Worm (Caenorhabditis elegans) whole organism, L4 larva: ENCODE measurements around the gene flcn-1.

Experiments used
- T20F7.1 ChIP-seq: fragments of 200-800 bp; sonication (Bioruptor generic); optimal IDR thresholded peaks from 2 replicates; lab custom pipeline; 2018; ENCODE audit warnings: mild to moderate bottlenecking, missing genetic modification characterization, missing compliant biosample characterization
- T26A8.4 ChIP-seq: fragments of 200-800 bp; sonication (Bioruptor generic); IDR thresholded peaks from 2 replicates; pipeline ENCODE4 v1.3.6; 2022; ENCODE audit warnings: missing genetic modification characterization, missing compliant biosample characterization
- Y48G9A.11 ChIP-seq: fragments of 200-800 bp; sonication (Bioruptor generic); IDR thresholded peaks from 2 replicates; pipeline ENCODE4 v1.3.6; 2022; ENCODE audit warnings: missing genetic modification reagents, missing genetic modification characterization, missing compliant biosample characterization
- ZK546.5 ChIP-seq, 2 experiments: sonication (generic microtip); optimal IDR thresholded peaks; 2 replicates each; lab custom pipeline; 2017; ENCODE audit warnings: missing biosample characterization in 2 of 2, missing genetic modification characterization in 2 of 2
- aha-1 ChIP-seq: fragments of 150-350 bp; peaks from one replicate; lab custom pipeline; 2014; ENCODE audit warnings: missing biosample characterization, missing genetic modification characterization
- arid-1 ChIP-seq: fragments of 200-800 bp; sonication (Bioruptor generic); conservative IDR thresholded peaks from 2 replicates; pipeline ENCODE4 v1.3.6; 2022; ENCODE audit warnings: missing genetic modification reagents, missing genetic modification characterization, missing compliant biosample characterization
- ceh-20 ChIP-seq: fragments of 200-800 bp; sonication (Bioruptor generic); IDR thresholded peaks from 2 replicates; pipeline ENCODE4 v1.3.6; 2022; ENCODE audit warnings: missing genetic modification reagents, missing genetic modification characterization, missing compliant biosample characterization
- ceh-32 ChIP-seq: sonication (generic microtip); optimal IDR thresholded peaks from 2 replicates; lab custom pipeline; 2016; ENCODE audit warnings: mild to moderate bottlenecking, missing genetic modification characterization, missing compliant biosample characterization; ENCODE audit not compliant: poor library complexity
- ceh-44 ChIP-seq: fragments of 200-800 bp; sonication (Bioruptor generic); IDR thresholded peaks from 2 replicates; pipeline ENCODE4 v1.3.6; 2022; ENCODE audit warnings: missing genetic modification reagents, missing genetic modification characterization, missing compliant biosample characterization
- ces-1 ChIP-seq: fragments of 150-350 bp; sonication (generic microtip); optimal IDR thresholded peaks from 4 replicates; lab custom pipeline; 2014; ENCODE audit warnings: missing biosample characterization, missing genetic modification reagents, missing genetic modification characterization
- ctbp-1 ChIP-seq: fragments of 200-800 bp; sonication (Bioruptor generic); IDR thresholded peaks from 2 replicates; pipeline ENCODE4 v1.3.6; 2022; ENCODE audit warnings: missing genetic modification reagents, missing genetic modification characterization, missing compliant biosample characterization
- daf-16 ChIP-seq, 3 experiments: sonication (generic microtip); optimal IDR thresholded peaks; 2 replicates each; lab custom pipeline; 2016 to 2017; ENCODE audit warnings: missing genetic modification characterization in 3 of 3, missing genetic modification reagents in 3 of 3, mild to moderate bottlenecking in 2 of 3, missing compliant biosample characterization in 2 of 3, missing biosample characterization in 1 of 3, moderate library complexity in 1 of 3
- daf-19 ChIP-seq: fragments of 200-800 bp; sonication (Bioruptor generic); conservative IDR thresholded peaks from 2 replicates; pipeline ENCODE4 v1.3.6; 2022; ENCODE audit warnings: missing genetic modification characterization, missing compliant biosample characterization
- daf-8 ChIP-seq: fragments of 200-800 bp; sonication (Bioruptor generic); IDR thresholded peaks from 2 replicates; pipeline ENCODE4 v1.3.6; 2022; ENCODE audit warnings: missing genetic modification characterization, missing compliant biosample characterization
- dmd-6 ChIP-seq: fragments of 200-800 bp; sonication (Bioruptor generic); IDR thresholded peaks from 2 replicates; pipeline ENCODE4 v1.3.6; 2022; ENCODE audit warnings: missing genetic modification reagents, missing genetic modification characterization, missing compliant biosample characterization
- dmd-9 ChIP-seq: fragments of 200-800 bp; sonication (Bioruptor generic); IDR thresholded peaks from 2 replicates; pipeline ENCODE4 v1.3.6; 2022; ENCODE audit warnings: missing genetic modification reagents, missing genetic modification characterization, missing compliant biosample characterization
- dpl-1 ChIP-seq: fragments of 150-350 bp; optimal IDR thresholded peaks from 2 replicates; lab custom pipeline; 2014; ENCODE audit warnings: missing biosample characterization, missing genetic modification reagents, missing genetic modification characterization
- hif-1 ChIP-seq, 2 experiments: sonication (generic microtip); optimal IDR thresholded peaks; 2 replicates each; lab custom pipeline; 2016 to 2017; ENCODE audit warnings: missing compliant biosample characterization in 2 of 2, missing genetic modification characterization in 2 of 2, missing genetic modification reagents in 2 of 2, missing genotype in 2 of 2, mild to moderate bottlenecking in 1 of 2
- hlh-11 ChIP-seq: fragments of 200-800 bp; sonication (Bioruptor generic); optimal IDR thresholded peaks from 2 replicates; lab custom pipeline; 2018; ENCODE audit warnings: mild to moderate bottlenecking, missing genetic modification characterization, missing compliant biosample characterization
- lin-1 ChIP-seq: fragments of 200-800 bp; sonication (Bioruptor generic); IDR thresholded peaks from 2 replicates; pipeline ENCODE4 v1.3.6; 2022; ENCODE audit warnings: missing genetic modification reagents, missing genetic modification characterization, missing compliant biosample characterization
- lin-15B ChIP-seq: fragments of 150-350 bp; sonication (generic microtip); optimal IDR thresholded peaks from 3 replicates; lab custom pipeline; 2014; ENCODE audit warnings: missing biosample characterization, missing genetic modification characterization
- lsy-2 ChIP-seq, 2 experiments: fragments of 150-350 bp in 1 of 2; sonication (generic microtip) in 1 of 2; optimal IDR thresholded peaks; 2 replicates each; lab custom pipeline; 2014 to 2017; ENCODE audit warnings: missing biosample characterization in 2 of 2, missing genetic modification characterization in 2 of 2
- madf-9 ChIP-seq: fragments of 200-800 bp; sonication (Bioruptor generic); conservative IDR thresholded peaks from 2 replicates; pipeline ENCODE4 v1.3.6; 2022; ENCODE audit warnings: missing genetic modification reagents, missing genetic modification characterization, missing compliant biosample characterization
- mes-2 ChIP-seq: sonication (generic microtip); optimal IDR thresholded peaks from 2 replicates; lab custom pipeline; 2016; ENCODE audit warnings: missing genotype, mild to moderate bottlenecking, missing genetic modification characterization, missing compliant biosample characterization; ENCODE audit not compliant: poor library complexity, severe bottlenecking
- mxl-3 ChIP-seq: fragments of 200-800 bp; sonication (Bioruptor generic); optimal IDR thresholded peaks from 2 replicates; lab custom pipeline; 2018; ENCODE audit warnings: mild to moderate bottlenecking, missing genetic modification characterization, missing compliant biosample characterization
- nhr-11 ChIP-seq: fragments of 150-350 bp; optimal IDR thresholded peaks from 2 replicates; lab custom pipeline; 2014; ENCODE audit warnings: missing biosample characterization, missing genetic modification characterization
- nhr-41 ChIP-seq: fragments of 200-800 bp; sonication (Bioruptor generic); IDR thresholded peaks from 2 replicates; pipeline ENCODE4 v1.3.6; 2022; ENCODE audit warnings: missing genetic modification reagents, missing genetic modification characterization, missing compliant biosample characterization
- nhr-48 ChIP-seq: sonication (generic microtip); optimal IDR thresholded peaks from 2 replicates; lab custom pipeline; 2016; ENCODE audit warnings: mild to moderate bottlenecking, missing genetic modification characterization, missing compliant biosample characterization
- nhr-76 ChIP-seq: fragments of 150-350 bp; optimal IDR thresholded peaks from 2 replicates; lab custom pipeline; 2014; ENCODE audit warnings: missing biosample characterization, missing genetic modification characterization
- nhr-77 ChIP-seq: fragments of 150-350 bp; optimal IDR thresholded peaks from 2 replicates; lab custom pipeline; 2014; ENCODE audit warnings: missing biosample characterization, missing genetic modification characterization
- pha-4 ChIP-seq, 2 experiments: fragments of 150-350 bp in 1 of 2; fragments of 200-800 bp in 1 of 2; sonication (Bioruptor generic) in 1 of 2; IDR thresholded peaks in 1 of 2; optimal IDR thresholded peaks in 1 of 2; 2 replicates each; pipeline versions ENCODE4 v1.3.6 to Lab custom; 2014 to 2022; ENCODE audit warnings: missing genetic modification characterization in 2 of 2, missing genetic modification reagents in 2 of 2, missing biosample characterization in 1 of 2, missing compliant biosample characterization in 1 of 2
- rbr-2 ChIP-seq: sonication (generic microtip); optimal IDR thresholded peaks from 2 replicates; lab custom pipeline; 2016; ENCODE audit warnings: missing genotype, missing genetic modification characterization, missing compliant biosample characterization
- saeg-2 ChIP-seq: fragments of 200-800 bp; sonication (Bioruptor generic); IDR thresholded peaks from 2 replicates; pipeline ENCODE4 v1.3.6; 2022; ENCODE audit warnings: missing genetic modification reagents, missing genetic modification characterization, missing compliant biosample characterization
- sdz-12 ChIP-seq: fragments of 200-800 bp; sonication (Bioruptor generic); optimal IDR thresholded peaks from 2 replicates; lab custom pipeline; 2018; ENCODE audit warnings: mild to moderate bottlenecking, missing genetic modification characterization, missing compliant biosample characterization
- set-16 ChIP-seq: fragments of 200-800 bp; sonication (Bioruptor generic); IDR thresholded peaks from 2 replicates; pipeline ENCODE4 v1.3.6; 2022; ENCODE audit warnings: missing genetic modification reagents, missing genetic modification characterization, missing compliant biosample characterization
- snpc-4 ChIP-seq: fragments of 150-350 bp; optimal IDR thresholded peaks from 2 replicates; lab custom pipeline; 2014; ENCODE audit warnings: missing biosample characterization, missing genetic modification characterization
- spr-1 ChIP-seq: sonication (generic microtip); optimal IDR thresholded peaks from 2 replicates; lab custom pipeline; 2016; ENCODE audit warnings: mild to moderate bottlenecking, missing genetic modification characterization, missing compliant biosample characterization
- tra-1 ChIP-seq: fragments of 200-800 bp; sonication (Bioruptor generic); IDR thresholded peaks from 2 replicates; pipeline ENCODE4 v1.3.6; 2022; ENCODE audit warnings: missing genetic modification reagents, missing genetic modification characterization, missing compliant biosample characterization
- unc-130 ChIP-seq: sonication (generic microtip); optimal IDR thresholded peaks from 2 replicates; lab custom pipeline; 2016; ENCODE audit warnings: missing genetic modification reagents, missing genetic modification characterization, missing compliant biosample characterization
- unc-39 ChIP-seq: sonication (generic microtip); optimal IDR thresholded peaks from 2 replicates; lab custom pipeline; 2017; ENCODE audit warnings: missing biosample characterization, missing genetic modification characterization
- unc-62 ChIP-seq, 3 experiments: fragments of 150-350 bp in 1 of 3; sonication (generic microtip); optimal IDR thresholded peaks in 2 of 3; peaks in 1 of 3; 1 replicate in 1 of 3; 2 replicates in 2 of 3; lab custom pipeline; 2014 to 2017; ENCODE audit warnings: missing biosample characterization in 3 of 3, missing genetic modification characterization in 3 of 3, missing genetic modification reagents in 3 of 3, missing genotype in 1 of 3
- vab-7 ChIP-seq: fragments of 200-800 bp; sonication (Bioruptor generic); IDR thresholded peaks from 2 replicates; pipeline ENCODE4 v1.3.6; 2022; ENCODE audit warnings: missing genetic modification reagents, missing genetic modification characterization, missing compliant biosample characterization
- zfp-2 ChIP-seq: sonication (generic microtip); optimal IDR thresholded peaks from 2 replicates; lab custom pipeline; 2016; ENCODE audit warnings: mild to moderate bottlenecking, missing genetic modification characterization, missing compliant biosample characterization
- zip-11 ChIP-seq: fragments of 200-800 bp; sonication (Bioruptor generic); IDR thresholded peaks from 2 replicates; pipeline ENCODE4 v1.3.6; 2022; ENCODE audit warnings: missing genetic modification characterization, missing compliant biosample characterization
- ztf-11 ChIP-seq: fragments of 150-350 bp; optimal IDR thresholded peaks from 2 replicates; lab custom pipeline; 2014; ENCODE audit warnings: missing biosample characterization, missing genetic modification characterization

flcn-1 gene

DNA sequence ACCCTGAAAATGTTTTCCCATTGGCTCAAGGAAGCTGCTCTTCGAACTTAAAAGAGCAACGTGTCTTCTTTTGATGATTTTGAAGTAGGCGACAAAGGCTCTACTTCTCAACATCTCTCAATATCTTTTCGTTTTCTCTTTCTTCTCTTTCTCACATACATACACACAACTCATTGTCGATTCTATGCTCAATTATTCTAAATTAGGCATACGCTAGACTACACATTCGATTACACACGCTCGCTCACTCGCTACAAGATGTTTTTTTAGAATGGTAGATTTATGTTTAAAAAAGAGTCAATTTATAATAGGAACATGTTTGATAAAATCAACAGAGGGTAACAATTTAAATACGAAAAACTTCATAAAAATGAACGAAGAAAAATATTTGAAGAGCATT, 13.0 kb downstream of the flcn-1 start:
- TF ChIP-seq lin-1 (GFP tag; lab: Robert Waterston, UW) (no peak), tra-1 (GFP tag; lab: Robert Waterston, UW) (no peak), set-16 (no peak), nhr-76 (tag; lab: Kevin White, UChicago) (no peak), ZK546.5 (tag; optimal IDR thresholded peaks at IDR 0.05; lab: Kevin White, UChicago) (no peak), zfp-2 (tag; lab: Kevin White, UChicago) (no peak), nhr-48 (tag; lab: Kevin White, UChicago) (no peak), lsy-2 (tag; optimal IDR thresholded peaks at IDR 0.05; lab: Kevin White, UChicago) (no peak), mxl-3 (no peak), Y48G9A.11 (GFP tag; lab: Robert Waterston, UW) (no peak), dpl-1 (no peak), nhr-77 (tag; lab: Kevin White, UChicago) (no peak), ceh-44 (GFP tag; lab: Robert Waterston, UW) (no peak), sdz-12 (GFP tag; lab: Kevin White, UChicago) (no peak), ceh-20 (GFP tag; lab: Robert Waterston, UW) (no peak), mes-2 (no peak), daf-19 (no peak)

- TF ChIP-seq saeg-2 (GFP tag; lab: Robert Waterston, UW) (no peak), aha-1 (tag; lab: Kevin White, UChicago) (peak; percentile 89), ctbp-1 (GFP tag; lab: Robert Waterston, UW) (peak; percentile 18; the same call in 1 of the 2 replicates), nhr-41 (GFP tag; lab: Robert Waterston, UW) (no peak), hlh-11 (peak; percentile 30), spr-1 (tag; lab: Kevin White, UChicago) (peak; percentile 16), ceh-32 (tag; lab: Kevin White, UChicago) (no peak), ZK546.5 (tag; optimal IDR thresholded peaks at IDR 0.05; lab: Kevin White, UChicago) (no peak), nhr-77 (tag; lab: Kevin White, UChicago) (peak; percentile 43), madf-9 (no peak), lin-15B (tag; lab: Kevin White, UChicago) (no peak), mxl-3 (no peak), T26A8.4 (GFP tag; lab: Robert Waterston, UW) (no peak), tra-1 (GFP tag; lab: Robert Waterston, UW) (no peak), lsy-2 (tag; optimal IDR thresholded peaks at IDR 0.05; lab: Kevin White, UChicago) (no peak), vab-7 (0 out of 2 replicates have a peak, but pooled peaks have one; percentile 37), zip-11 (GFP tag; lab: Robert Waterston, UW) (no peak), ceh-20 (GFP tag; lab: Robert Waterston, UW) (no peak), unc-62 (GFP tag; optimal IDR thresholded peaks at IDR 0.05 in 1 of 2; lab: Kevin White, UChicago) (peak in 1 of 2 experiments; percentile 33), unc-62 (tag; optimal IDR thresholded peaks at IDR 0.05; lab: Kevin White, UChicago) (no peak), T20F7.1 (peak; percentile 28), unc-130 (no peak), arid-1 (GFP tag; lab: Robert Waterston, UW) (no peak), daf-16 (GFP tag; optimal IDR thresholded peaks at IDR 0.05; lab: Kevin White, UChicago) (no peak), daf-16 (tag; optimal IDR thresholded peaks at IDR 0.05; lab: Kevin White, UChicago) (peak; percentile 73), unc-39 (tag; lab: Kevin White, UChicago) (no peak), rbr-2 (peak; percentile 61), snpc-4 (no peak), pha-4 (GFP tag; IDR thresholded peaks at IDR 0.05; lab: Robert Waterston, UW) (no peak; the same call in 1 of the 2 replicates), pha-4 (tag; optimal IDR thresholded peaks at IDR 0.05; lab: Kevin White, UChicago) (no peak), dmd-9 (GFP tag; lab: Robert Waterston, UW) (no peak), ztf-11 (no peak), mes-2 (peak; percentile 37), nhr-11 (tag; lab: Kevin White, UChicago) (no peak), hif-1 (tag; optimal IDR thresholded peaks at IDR 0.05; lab: Kevin White, UChicago) (peak in 1 of 2 experiments; percentile 31), ceh-44 (GFP tag; lab: Robert Waterston, UW) (0 out of 2 replicates have a peak, but pooled peaks have one; percentile 14), lin-1 (GFP tag; lab: Robert Waterston, UW) (no peak), set-16 (peak; percentile 97), ces-1 (GFP tag; lab: Kevin White, UChicago) (no peak), dmd-6 (GFP tag; lab: Robert Waterston, UW) (peak; percentile 29), daf-8 (GFP tag; lab: Robert Waterston, UW) (no peak)
These were observed 14.9 kb downstream of the flcn-1 start for ce11 chrII:6943299-6944051.
